Fruit fly (Drosophila melanogaster): ENCODE results near the gene SamDC.

DNA sequence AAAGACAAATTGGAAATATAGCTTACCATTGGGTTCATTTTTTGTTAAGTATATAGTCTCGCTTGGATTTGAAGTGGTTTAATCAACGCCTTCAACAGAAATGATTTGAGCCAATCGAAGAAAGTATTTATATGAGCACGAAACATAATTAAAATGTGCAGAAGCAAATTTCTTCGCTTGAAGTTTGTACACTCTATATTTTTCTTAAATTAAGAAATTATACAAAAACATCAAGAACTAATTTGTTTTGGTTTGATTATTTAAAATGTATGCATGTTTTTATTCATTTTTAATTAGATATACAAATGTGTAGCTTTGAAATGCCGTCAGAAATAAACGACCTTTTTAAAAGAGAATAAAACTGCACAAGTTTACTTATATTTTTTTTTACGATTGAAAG is 37.3 kb upstream of the SamDC start, which contains the start of gene CG13138:
- no peak for TF ChIP-seq CG12605 (GFP tag; IDR thresholded peaks at IDR 0.05)
- TF ChIP-seq CG32121 (GFP tag; IDR thresholded peaks at IDR 0.05), result no peak
- no peak for TF ChIP-seq rn (GFP tag; IDR thresholded peaks at IDR 0.05)
- TF ChIP-seq Pif1A (GFP tag; optimal IDR thresholded peaks at IDR 0.05), result no peak
- TF ChIP-seq CG14655 (GFP tag; optimal IDR thresholded peaks at IDR 0.05), result no peak
- no peak for TF ChIP-seq EcR (GFP tag; optimal IDR thresholded peaks at IDR 0.05)
- no peak for TF ChIP-seq CG4496 (GFP tag; IDR thresholded peaks at IDR 0.05)
- TF ChIP-seq CG15710 (tag; optimal IDR thresholded peaks at IDR 0.05), result no peak
- no peak for TF ChIP-seq CG10348 (GFP tag; IDR thresholded peaks at IDR 0.05)

All from whole organism, pupa.